Worm (Caenorhabditis elegans) whole organism, young adult: Measurements from ENCODE around the gene str-94.

Experiments
- C06A6.2 ChIP-seq: fragments of 200-800 bp; sonication (Bioruptor generic); conservative IDR thresholded peaks from 2 replicates; pipeline ENCODE4 v1.3.6; 2022; ENCODE audit warnings: missing genetic modification characterization, missing compliant biosample characterization
- T07F8.4 ChIP-seq: sonication (generic microtip); optimal IDR thresholded peaks from 2 replicates; lab custom pipeline; 2016; ENCODE audit warnings: mild to moderate bottlenecking, missing genetic modification characterization, moderate library complexity, missing compliant biosample characterization
- T26A5.8 ChIP-seq: sonication (generic microtip); optimal IDR thresholded peaks from 2 replicates; lab custom pipeline; 2016; ENCODE audit warnings: missing genetic modification characterization, missing compliant biosample characterization
- Y56A3A.18 ChIP-seq: fragments of 200-800 bp; sonication (Bioruptor generic); IDR thresholded peaks from 2 replicates; pipeline ENCODE4 v1.3.6; 2022; ENCODE audit warnings: missing genetic modification reagents, missing genetic modification characterization, missing compliant biosample characterization
- akir-1 ChIP-seq: fragments of 200-800 bp; sonication (Bioruptor generic); optimal IDR thresholded peaks from 2 replicates; lab custom pipeline; 2018; ENCODE audit warnings: mild to moderate bottlenecking, missing genetic modification characterization, moderate library complexity, missing compliant biosample characterization
- ama-1 ChIP-seq, 3 experiments: fragments of 150-350 bp in 1 of 3; sonication (generic microtip) in 2 of 3; optimal IDR thresholded peaks; 2 replicates each; lab custom pipeline; 2014 to 2018; ENCODE audit warnings: missing biosample characterization in 2 of 3, missing genetic modification characterization in 2 of 3, missing genetic modification reagents in 2 of 3
- attf-6 ChIP-seq: fragments of 200-800 bp; sonication (Bioruptor generic); IDR thresholded peaks from 2 replicates; pipeline ENCODE4 v1.3.6; 2022; ENCODE audit warnings: missing genetic modification reagents, missing genetic modification characterization, missing compliant biosample characterization
- bed-2 ChIP-seq: fragments of 200-800 bp; sonication (Bioruptor generic); IDR thresholded peaks from 2 replicates; pipeline ENCODE4 v1.3.6; 2022; ENCODE audit warnings: missing genetic modification reagents, missing genetic modification characterization, missing compliant biosample characterization
- cebp-2 ChIP-seq: fragments of 200-800 bp; sonication (Bioruptor generic); IDR thresholded peaks from 2 replicates; pipeline ENCODE4 v1.3.6; 2022; ENCODE audit warnings: missing genetic modification characterization, missing compliant biosample characterization
- ceh-40 ChIP-seq: fragments of 200-800 bp; sonication (Bioruptor generic); IDR thresholded peaks from 2 replicates; pipeline ENCODE4 v1.3.6; 2022; ENCODE audit warnings: missing genetic modification characterization, missing compliant biosample characterization
- chd-7 ChIP-seq: sonication (generic microtip); optimal IDR thresholded peaks from 2 replicates; lab custom pipeline; 2016; ENCODE audit warnings: mild to moderate bottlenecking, missing genetic modification characterization, moderate library complexity, missing compliant biosample characterization
- die-1 ChIP-seq: sonication (generic microtip); optimal IDR thresholded peaks from 2 replicates; lab custom pipeline; 2016; ENCODE audit warnings: missing genotype, mild to moderate bottlenecking, missing genetic modification characterization, missing compliant biosample characterization
- dpl-1 ChIP-seq: fragments of 150-350 bp; optimal IDR thresholded peaks from 2 replicates; lab custom pipeline; 2014; ENCODE audit warnings: missing biosample characterization, missing genetic modification reagents, missing genetic modification characterization
- efl-1 ChIP-seq: fragments of 150-350 bp; optimal IDR thresholded peaks from 2 replicates; lab custom pipeline; 2014; ENCODE audit warnings: missing biosample characterization, missing genetic modification reagents, missing genetic modification characterization
- egl-18 ChIP-seq: fragments of 200-800 bp; sonication (Bioruptor generic); IDR thresholded peaks from 2 replicates; pipeline ENCODE4 v1.3.6; 2022; ENCODE audit warnings: missing genetic modification reagents, missing genetic modification characterization, missing compliant biosample characterization
- hlh-12 ChIP-seq: sonication (generic microtip); optimal IDR thresholded peaks from 2 replicates; lab custom pipeline; 2016; ENCODE audit warnings: missing genetic modification characterization, missing compliant biosample characterization
- let-526 ChIP-seq: fragments of 200-800 bp; sonication (Bioruptor generic); IDR thresholded peaks from 2 replicates; pipeline ENCODE4 v1.3.6; 2022; ENCODE audit warnings: missing genetic modification reagents, missing genetic modification characterization, missing compliant biosample characterization
- let-607 ChIP-seq, 2 experiments: fragments of 200-800 bp in 1 of 2; sonication (Bioruptor generic) in 1 of 2; sonication (generic microtip) in 1 of 2; optimal IDR thresholded peaks; 2 replicates each; lab custom pipeline; 2016 to 2018; ENCODE audit warnings: mild to moderate bottlenecking in 2 of 2, missing compliant biosample characterization in 2 of 2, missing genetic modification characterization in 2 of 2, moderate library complexity in 2 of 2, missing genotype in 1 of 2
- lin-35 ChIP-seq, 3 experiments: fragments of 150-350 bp in 2 of 3; sonication (generic microtip) in 1 of 3; optimal IDR thresholded peaks; 2 replicates each; lab custom pipeline; 2014 to 2018; ENCODE audit warnings: missing biosample characterization in 3 of 3, missing genetic modification characterization in 3 of 3, missing genetic modification reagents in 3 of 3
- lir-1 ChIP-seq: fragments of 200-800 bp; sonication (Bioruptor generic); conservative IDR thresholded peaks from 2 replicates; pipeline ENCODE4 v1.3.6; 2022; ENCODE audit warnings: missing genetic modification reagents, missing genetic modification characterization, missing compliant biosample characterization
- lsy-27 ChIP-seq: sonication (generic microtip); optimal IDR thresholded peaks from 2 replicates; lab custom pipeline; 2017; ENCODE audit warnings: missing genetic modification characterization, mild to moderate bottlenecking, missing compliant biosample characterization, antibody characterized with exemption, missing genotype, borderline replicate concordance; ENCODE audit not compliant: insufficient read depth
- mes-4 ChIP-seq: sonication (generic microtip); optimal IDR thresholded peaks from 2 replicates; lab custom pipeline; 2016; ENCODE audit warnings: missing genotype, missing genetic modification characterization, missing compliant biosample characterization
- mxl-1 ChIP-seq: sonication (generic microtip); optimal IDR thresholded peaks from 2 replicates; lab custom pipeline; 2016; ENCODE audit warnings: missing genetic modification characterization, missing compliant biosample characterization
- nfyb-1 ChIP-seq: fragments of 200-800 bp; sonication (Bioruptor generic); IDR thresholded peaks from 2 replicates; pipeline ENCODE4 v1.3.6; 2022; ENCODE audit warnings: missing genetic modification reagents, missing genetic modification characterization, missing compliant biosample characterization
- nhr-120 ChIP-seq: fragments of 200-800 bp; sonication (Bioruptor generic); IDR thresholded peaks from 2 replicates; pipeline ENCODE4 v1.3.6; 2022; ENCODE audit warnings: missing genetic modification characterization, missing compliant biosample characterization
- nhr-80 ChIP-seq: sonication (generic microtip); optimal IDR thresholded peaks from 2 replicates; lab custom pipeline; 2016; ENCODE audit warnings: missing genetic modification characterization, missing compliant biosample characterization
- nhr-90 ChIP-seq: sonication (generic microtip); optimal IDR thresholded peaks from 2 replicates; lab custom pipeline; 2016; ENCODE audit warnings: missing genotype, mild to moderate bottlenecking, missing genetic modification characterization, missing compliant biosample characterization
- pha-4 ChIP-seq: fragments of 150-350 bp; sonication (generic microtip); optimal IDR thresholded peaks from 2 replicates; lab custom pipeline; 2014; ENCODE audit warnings: missing biosample characterization, missing genetic modification reagents, missing genetic modification characterization
- sdz-38 ChIP-seq: sonication (generic microtip); optimal IDR thresholded peaks from 2 replicates; lab custom pipeline; 2016; ENCODE audit warnings: missing genotype, missing genetic modification characterization, missing compliant biosample characterization
- sea-2 ChIP-seq: fragments of 200-800 bp; sonication (Bioruptor generic); IDR thresholded peaks from 2 replicates; pipeline ENCODE4 v1.3.6; 2022; ENCODE audit warnings: missing genetic modification characterization, missing compliant biosample characterization
- snpc-1.3 ChIP-seq: sonication (generic microtip); optimal IDR thresholded peaks from 2 replicates; lab custom pipeline; 2017; ENCODE audit warnings: missing genetic modification characterization, mild to moderate bottlenecking, missing compliant biosample characterization, antibody characterized with exemption, moderate library complexity, missing genotype, missing genetic modification reagents; ENCODE audit not compliant: insufficient read depth
- somi-1 ChIP-seq: fragments of 200-800 bp; sonication (Bioruptor generic); optimal IDR thresholded peaks from 2 replicates; lab custom pipeline; 2018; ENCODE audit warnings: mild to moderate bottlenecking, missing genetic modification characterization, missing compliant biosample characterization
- sptf-2 ChIP-seq: fragments of 200-800 bp; sonication (Bioruptor generic); optimal IDR thresholded peaks from 2 replicates; lab custom pipeline; 2018; ENCODE audit warnings: mild to moderate bottlenecking, missing genetic modification characterization, missing compliant biosample characterization
- unc-62 ChIP-seq: fragments of 150-350 bp; optimal IDR thresholded peaks from 2 replicates; lab custom pipeline; 2014; ENCODE audit warnings: missing biosample characterization, missing genetic modification reagents, missing genetic modification characterization
- ztf-28 ChIP-seq: fragments of 200-800 bp; sonication (Bioruptor generic); IDR thresholded peaks from 2 replicates; pipeline ENCODE4 v1.3.6; 2022; ENCODE audit warnings: missing genetic modification reagents, missing genetic modification characterization, missing compliant biosample characterization
- ztf-3 ChIP-seq: fragments of 200-800 bp; sonication (Bioruptor generic); optimal IDR thresholded peaks from 2 replicates; lab custom pipeline; 2018; ENCODE audit warnings: mild to moderate bottlenecking, missing genetic modification characterization, missing compliant biosample characterization

str-94 gene

DNA sequence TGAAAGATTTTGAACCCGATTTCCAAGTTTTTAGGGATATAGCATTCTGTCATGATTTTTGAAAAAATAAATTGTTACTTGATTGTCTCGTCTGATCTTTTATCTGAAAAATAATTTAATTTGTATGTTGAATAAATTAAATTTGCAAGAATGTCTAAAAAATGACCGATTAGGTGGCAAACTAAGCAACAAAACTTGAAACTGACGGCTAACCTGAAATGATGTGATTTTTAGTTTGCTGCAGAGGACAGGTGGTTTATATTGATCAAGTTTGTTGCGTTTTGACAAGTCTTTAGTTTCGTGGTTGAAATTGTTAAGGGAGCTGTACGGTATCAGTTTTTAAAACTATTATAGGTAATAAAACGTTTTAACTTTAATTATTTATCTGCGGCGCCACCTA is 8.4 kb upstream of the str-94 start, which contains the start of gene F07C3.16:
F07C3.16 (minus strand) TSS at position 101 of the 400 bp plus-strand sequence.
- TF ChIP-seq dpl-1 (no peak), mxl-1 (tag; lab: Kevin White, UChicago) (no peak), sea-2 (no peak), Y56A3A.18 (no peak), die-1 (no peak), nfyb-1 (no peak), chd-7 (tag; lab: Kevin White, UChicago) (no peak), lsy-27 (tag; lab: Kevin White, UChicago) (no peak), hlh-12 (tag; lab: Kevin White, UChicago) (no peak), efl-1 (GFP tag; lab: Kevin White, UChicago) (no peak), C06A6.2 (no peak), sdz-38 (tag; lab: Kevin White, UChicago) (no peak), let-526 (GFP tag; lab: Robert Waterston, UW) (no peak), lir-1 (GFP tag; lab: Robert Waterston, UW) (no peak), nhr-90 (no peak), akir-1 (GFP tag; lab: Kevin White, UChicago) (no peak), ceh-40 (no peak), cebp-2 (GFP tag; lab: Robert Waterston, UW) (no peak), mes-4 (tag; lab: Kevin White, UChicago) (no peak), lin-35 (GFP tag; optimal IDR thresholded peaks at IDR 0.05; lab: Kevin White, UChicago) (no peak)
- TF ChIP-seq, all 124 proteins: peak for 0

DNA sequence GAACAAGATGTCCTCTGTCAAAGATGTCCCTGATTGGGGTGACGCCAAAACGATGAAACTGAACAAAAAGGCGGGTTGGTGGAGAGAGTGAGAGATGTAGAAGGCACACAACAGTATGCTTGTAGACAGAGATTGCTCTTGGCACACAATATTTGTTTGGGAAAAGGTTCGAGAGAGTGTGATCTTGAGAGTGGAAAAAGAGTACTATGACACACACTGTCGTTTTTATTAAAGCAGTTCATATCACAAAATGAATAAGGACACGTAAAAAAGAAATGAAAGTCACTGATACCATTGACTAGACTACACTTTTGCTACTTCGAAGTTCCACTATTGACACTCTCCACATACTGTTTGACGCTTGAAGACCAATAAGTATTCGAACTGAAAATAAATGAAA is 6.4 kb upstream of the str-94 start:
- TF ChIP-seq snpc-1.3 (tag; lab: Kevin White, UChicago) (no peak), mes-4 (tag; lab: Kevin White, UChicago) (no peak), ztf-28 (GFP tag; lab: Robert Waterston, UW) (no peak), nhr-80 (peak; percentile 96), let-607 (tag; optimal IDR thresholded peaks at IDR 0.05; lab: Kevin White, UChicago) (no peak), ama-1 (optimal IDR thresholded peaks at IDR 0.05; lab: Kevin White, UChicago) (no peak), ama-1 (GFP tag; optimal IDR thresholded peaks at IDR 0.05; lab: Kevin White, UChicago) (no peak), somi-1 (GFP tag; lab: Kevin White, UChicago) (no peak), ztf-3 (GFP tag; lab: Kevin White, UChicago) (no peak), die-1 (no peak), pha-4 (peak; percentile 62), nhr-120 (GFP tag; lab: Robert Waterston, UW) (no peak), unc-62 (GFP tag; lab: Kevin White, UChicago) (peak; percentile 50), chd-7 (tag; lab: Kevin White, UChicago) (no peak), lir-1 (GFP tag; lab: Robert Waterston, UW) (no peak), bed-2 (GFP tag; lab: Robert Waterston, UW) (no peak)

DNA sequence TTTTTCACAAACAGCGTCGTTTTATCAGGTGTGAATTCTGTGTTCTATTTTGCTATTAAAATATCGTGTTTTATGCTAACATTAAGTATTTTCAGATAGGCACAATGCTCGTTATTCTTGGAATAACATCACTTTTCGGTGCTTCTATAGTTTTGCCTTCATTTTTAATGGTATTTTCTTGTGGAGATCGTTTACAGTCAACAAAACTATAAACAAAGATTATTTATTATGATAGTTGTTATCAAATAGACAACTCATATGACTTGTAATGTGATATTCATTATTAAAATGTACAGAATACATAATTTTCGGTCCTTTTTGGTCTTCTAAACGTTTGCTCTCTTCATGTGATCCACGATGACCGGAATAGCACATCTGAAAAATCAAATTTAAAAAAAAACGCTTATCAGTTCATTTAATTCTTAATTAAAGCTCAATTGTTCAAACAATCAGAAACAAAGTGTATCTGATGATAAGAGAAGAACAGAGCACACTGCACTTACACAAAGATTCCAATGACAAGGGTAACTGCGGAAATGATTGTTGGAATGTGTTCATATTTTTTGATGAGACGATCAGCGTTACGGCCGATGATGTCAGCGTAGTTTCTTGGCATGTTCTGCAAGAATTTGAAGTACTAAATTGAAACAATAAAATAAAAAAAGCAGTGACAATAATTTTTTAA is 5.0 kb upstream of the str-94 start, which contains the start of gene F07C3.9:
F07C3.9 (minus strand) TSS at position 635 of the 685 bp plus-strand sequence.
- TF ChIP-seq egl-18 (GFP tag; lab: Robert Waterston, UW) (no peak), nhr-80 (peak; percentile 79), T07F8.4 (tag; lab: Kevin White, UChicago) (no peak)

DNA sequence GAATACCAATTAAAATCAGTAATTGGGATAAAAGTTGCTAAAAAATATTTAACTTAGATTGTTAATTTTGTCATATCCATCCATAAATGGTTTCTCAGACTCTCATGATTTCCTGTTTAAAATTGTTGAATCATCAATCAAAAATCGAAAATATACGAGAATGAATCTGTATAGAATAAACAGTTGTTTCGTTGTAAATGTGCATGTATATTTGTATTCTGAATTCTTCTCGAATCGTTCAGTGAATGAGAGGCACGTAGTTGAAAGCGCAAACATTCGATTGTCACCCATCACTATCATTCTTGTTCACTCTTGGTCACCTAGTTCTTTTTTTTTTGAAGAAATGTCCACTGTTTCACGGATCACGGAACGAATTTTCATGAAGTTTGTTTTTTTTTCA is 826 bp upstream of the str-94 start, which contains the start of gene ptd-2:
ptd-2 (plus strand) TSS at position 301 of the 400 bp plus-strand sequence.
- TF ChIP-seq T26A5.8, result no peak
- no peak for TF ChIP-seq egl-18 (GFP tag; lab: Robert Waterston, UW)
- no peak for TF ChIP-seq attf-6 (GFP tag; lab: Robert Waterston, UW)
- TF ChIP-seq sptf-2 (GFP tag; lab: Kevin White, UChicago), result no peak
- TF ChIP-seq C06A6.2, result no peak
- no peak for TF ChIP-seq nhr-90
- TF ChIP-seq, all 124 proteins: peak for 0
